Fruit fly (Drosophila melanogaster): ENCODE results near the gene RhoGAP19D.
"Not testable (repeated sequence)": the region's sequence is repeated elsewhere in the genome, so short reads cannot be mapped to it uniquely, and the experiment has no call there.

The RhoGAP19D gene

dm6 chrX:20510540-20510939, at the start of gene RhoGAP19D:
TSS of gene RhoGAP19D (minus strand) at chrX:20510694.
- peak; percentile 51 for TF ChIP-seq CG17801 (GFP tag; optimal IDR thresholded peaks at IDR 0.05; ENCODE audit: partially characterized antibody)

dm6 chrX:20559582-20559981, 49.1 kb upstream of the RhoGAP19D start:
- no peak for TF ChIP-seq CG17801 (GFP tag; optimal IDR thresholded peaks at IDR 0.05; ENCODE audit: partially characterized antibody)

dm6 chrX:20538197-20538596, 27.7 kb upstream of the RhoGAP19D start, which contains the start of gene RunxB:
TSS of gene RunxB (plus strand) at chrX:20538497.
- TF ChIP-seq CG17801 (GFP tag; optimal IDR thresholded peaks at IDR 0.05; ENCODE audit: partially characterized antibody): no peak

- TF ChIP-seq CG17801 (GFP tag; optimal IDR thresholded peaks at IDR 0.05; ENCODE audit: partially characterized antibody): no peak
Observed at dm6 chrX:20536112-20536511, 25.6 kb upstream of the RhoGAP19D start.

dm6 chrX:20527331-20527730, 16.8 kb upstream of the RhoGAP19D start, which contains the start of gene CG42579:
TSS of gene CG42579 (plus strand) at chrX:20527631.
- not testable (repeated sequence) for TF ChIP-seq CG17801 (GFP tag; optimal IDR thresholded peaks at IDR 0.05; ENCODE audit: partially characterized antibody)

DNA sequence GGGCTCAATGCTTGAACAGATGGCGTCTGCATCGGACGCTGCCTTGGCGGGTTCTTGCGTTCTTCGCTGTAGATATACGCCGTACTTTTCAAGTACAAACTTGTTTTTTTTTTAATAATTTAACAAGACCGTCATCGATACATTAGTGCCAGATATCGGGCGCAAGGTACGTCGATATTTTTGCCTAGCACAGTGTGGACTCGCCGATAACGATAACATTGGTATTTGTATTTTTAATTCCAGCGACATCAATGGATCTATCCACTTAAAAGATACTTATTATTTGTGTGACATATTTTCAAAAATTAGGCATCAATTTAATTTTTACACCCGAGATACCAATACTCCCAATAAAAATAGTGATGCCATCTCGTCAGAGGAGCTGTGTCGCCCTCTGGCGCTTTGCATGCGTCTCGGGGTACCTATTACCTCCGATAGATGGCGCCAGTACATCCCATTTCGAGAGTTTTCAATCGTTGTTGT, 14.3 kb upstream of the RhoGAP19D start, which contains the start of gene Tak1:
TSS of gene Tak1 (minus strand) at position 175 of the 483 bp plus-strand sequence.
- TF ChIP-seq CG17801 (GFP tag; optimal IDR thresholded peaks at IDR 0.05; ENCODE audit: partially characterized antibody): peak; percentile 15

DNA sequence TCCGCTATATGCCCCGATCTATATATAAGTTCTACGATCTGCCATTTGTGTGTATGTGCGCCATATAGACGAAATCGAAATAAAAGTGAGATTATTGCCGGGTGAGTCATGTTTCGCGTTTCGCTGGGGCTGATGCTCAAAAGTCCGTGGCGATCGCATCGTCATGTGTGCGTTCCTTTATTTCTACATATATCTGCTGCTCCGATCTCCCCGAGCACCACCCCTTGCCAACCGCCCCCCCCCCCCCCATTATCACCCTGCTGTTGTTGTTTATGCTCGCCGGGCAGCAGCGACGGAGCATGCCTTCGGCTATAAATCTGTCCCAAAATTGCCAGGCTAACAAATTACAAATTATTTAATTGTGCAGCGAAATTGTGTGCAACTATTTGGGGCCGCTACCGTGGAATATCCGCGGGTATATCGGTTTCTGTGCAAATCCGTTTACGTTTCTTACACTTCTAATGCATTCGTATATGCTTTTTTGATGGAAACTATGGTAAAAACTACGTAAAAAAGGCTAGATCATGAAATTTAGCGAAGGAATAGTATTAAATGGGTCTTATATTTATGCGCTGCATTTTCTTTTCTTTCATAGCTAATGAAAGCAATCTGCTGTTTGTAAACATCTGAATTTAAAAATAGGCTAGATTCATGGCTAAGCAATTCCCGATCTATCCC, 9.3 kb upstream of the RhoGAP19D start:
- no peak for TF ChIP-seq CG17801 (GFP tag; optimal IDR thresholded peaks at IDR 0.05; ENCODE audit: partially characterized antibody)

dm6 chrX:20519049-20519448, 8.6 kb upstream of the RhoGAP19D start:
- no peak for TF ChIP-seq CG17801 (GFP tag; optimal IDR thresholded peaks at IDR 0.05; ENCODE audit: partially characterized antibody)

DNA sequence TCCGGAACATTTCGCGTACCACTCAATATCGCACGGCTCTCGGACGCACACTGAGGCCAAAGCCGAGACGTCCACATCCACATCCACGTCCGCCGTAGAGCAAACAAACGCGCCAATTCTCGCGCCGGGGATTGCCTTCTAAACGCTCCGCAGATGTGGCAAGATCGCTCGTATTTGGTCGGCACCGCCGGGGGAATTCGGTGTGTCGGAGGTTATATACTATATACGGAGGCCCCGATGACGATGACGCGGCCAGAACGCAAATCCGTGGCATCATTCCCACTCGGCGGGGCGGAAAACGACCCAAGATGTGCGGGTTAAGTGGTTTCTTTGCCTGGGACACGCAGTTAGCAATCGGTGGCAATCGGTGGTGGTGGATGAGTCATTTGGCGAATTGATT, 7.7 kb upstream of the RhoGAP19D start:
- no peak for TF ChIP-seq CG17801 (GFP tag; optimal IDR thresholded peaks at IDR 0.05; ENCODE audit: partially characterized antibody)

- peak; percentile 43 for TF ChIP-seq CG17801 (GFP tag; optimal IDR thresholded peaks at IDR 0.05; ENCODE audit: partially characterized antibody)
Observed at dm6 chrX:20511382-20511853, 924 bp upstream of the RhoGAP19D start, which contains the start of gene CG1812. TSS of gene CG1812 (plus strand) at chrX:20511544.

DNA sequence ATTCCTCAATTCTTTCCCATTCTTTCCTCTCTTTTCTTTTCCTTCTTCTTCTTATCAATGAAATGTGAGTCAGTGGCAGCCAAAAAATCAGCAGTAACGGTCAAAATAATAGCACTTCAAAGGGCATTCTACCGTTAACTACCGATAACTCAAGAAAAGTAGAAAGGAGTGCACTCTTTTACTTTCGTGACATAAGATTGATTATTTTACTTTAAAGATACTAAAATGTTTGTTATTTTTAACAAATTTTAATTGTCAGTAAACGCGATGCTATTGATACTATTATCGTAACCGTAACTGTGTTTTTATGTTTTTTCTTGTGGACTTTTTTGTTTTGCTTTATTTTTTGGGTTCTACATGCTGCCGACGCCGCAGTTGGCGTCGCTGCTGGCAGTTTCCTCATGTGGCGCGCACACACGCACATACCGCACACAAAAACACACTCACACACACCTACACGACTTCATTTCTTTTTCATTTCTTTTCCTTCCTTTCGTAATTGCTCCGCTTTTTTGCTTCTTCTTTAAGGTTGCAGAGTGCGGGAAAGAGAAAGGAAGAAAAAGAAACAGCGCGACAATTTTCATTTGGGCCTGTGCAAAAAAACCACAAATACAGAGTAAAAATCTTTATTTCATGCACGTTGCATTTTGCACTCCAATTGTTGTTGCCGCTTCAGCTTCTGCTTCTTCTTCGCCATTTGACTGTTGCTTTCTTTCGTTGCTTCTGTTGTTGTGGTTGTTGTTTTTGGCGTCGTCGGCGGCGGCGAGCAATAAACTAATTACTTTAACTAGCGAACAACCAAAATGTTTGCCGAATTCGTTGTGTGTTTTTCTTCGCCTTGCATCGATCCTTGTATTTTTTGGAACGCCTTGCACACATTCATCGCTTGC, 714 bp downstream of the RhoGAP19D start:
- TF ChIP-seq CG17801 (GFP tag; optimal IDR thresholded peaks at IDR 0.05; ENCODE audit: partially characterized antibody): no peak

- TF ChIP-seq CG17801 (GFP tag; optimal IDR thresholded peaks at IDR 0.05; ENCODE audit: partially characterized antibody): no peak
Observed at dm6 chrX:20507785-20508184, 2.7 kb downstream of the RhoGAP19D start.

- no peak for TF ChIP-seq CG17801 (GFP tag; optimal IDR thresholded peaks at IDR 0.05; ENCODE audit: partially characterized antibody)
Observed at dm6 chrX:20505897-20506296, 4.6 kb downstream of the RhoGAP19D start.

DNA sequence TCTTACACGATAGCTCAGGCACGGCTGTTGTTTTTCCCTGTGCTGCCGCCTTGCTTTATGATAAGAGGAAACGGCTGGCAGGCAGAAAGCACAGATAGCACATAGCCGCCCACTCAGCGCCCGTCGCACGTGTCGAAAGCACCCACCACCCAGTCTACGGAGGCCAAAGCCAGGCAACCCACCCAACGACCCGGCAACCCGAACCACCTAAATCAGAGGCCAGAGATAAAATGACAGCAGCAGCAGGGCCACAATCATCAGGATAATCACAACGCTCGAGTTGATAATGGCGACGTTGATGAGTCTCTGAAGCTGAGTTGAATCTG, 7.0 kb downstream of the RhoGAP19D start:
- TF ChIP-seq CG17801 (GFP tag; optimal IDR thresholded peaks at IDR 0.05; ENCODE audit: partially characterized antibody): no peak

DNA sequence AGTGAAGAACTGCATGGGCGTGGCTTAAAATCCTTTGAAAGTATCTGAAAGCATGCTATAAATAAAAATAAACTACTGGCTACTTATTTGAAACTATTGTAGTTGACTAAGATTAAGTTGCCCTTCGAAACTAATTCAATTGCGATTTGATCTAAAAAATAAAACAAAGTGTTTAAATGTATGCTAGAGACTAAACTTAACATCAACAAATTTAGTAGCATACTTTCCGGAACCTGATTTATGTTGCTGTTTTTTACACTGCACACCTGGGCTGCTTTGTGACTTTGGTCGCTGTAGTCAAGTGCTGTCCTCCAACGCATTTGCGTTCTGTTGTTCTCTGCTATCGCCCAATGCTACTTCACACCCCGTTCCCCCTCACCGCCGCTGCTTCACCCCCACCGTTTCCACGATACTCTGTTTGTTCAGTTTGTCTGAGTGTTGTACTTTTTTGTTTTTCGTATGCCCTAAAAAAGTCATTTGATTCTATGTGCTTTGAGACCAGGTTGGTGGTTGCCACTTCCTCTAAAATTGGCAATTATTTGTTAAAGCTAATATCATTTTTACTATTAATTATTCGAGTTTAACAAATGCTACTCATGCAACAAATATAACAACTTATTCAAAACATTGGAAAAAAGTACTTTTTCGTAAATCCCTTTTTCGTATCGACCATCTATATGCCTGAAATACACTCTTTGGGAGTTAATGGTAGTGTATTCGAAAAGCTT, 7.6 kb downstream of the RhoGAP19D start:
- no peak for TF ChIP-seq CG17801 (GFP tag; optimal IDR thresholded peaks at IDR 0.05; ENCODE audit: partially characterized antibody)

Data from ovary, adult (tissue).